Worm (Caenorhabditis elegans): ENCODE measurements around the gene sel-13.

Gene sel-13

DNA sequence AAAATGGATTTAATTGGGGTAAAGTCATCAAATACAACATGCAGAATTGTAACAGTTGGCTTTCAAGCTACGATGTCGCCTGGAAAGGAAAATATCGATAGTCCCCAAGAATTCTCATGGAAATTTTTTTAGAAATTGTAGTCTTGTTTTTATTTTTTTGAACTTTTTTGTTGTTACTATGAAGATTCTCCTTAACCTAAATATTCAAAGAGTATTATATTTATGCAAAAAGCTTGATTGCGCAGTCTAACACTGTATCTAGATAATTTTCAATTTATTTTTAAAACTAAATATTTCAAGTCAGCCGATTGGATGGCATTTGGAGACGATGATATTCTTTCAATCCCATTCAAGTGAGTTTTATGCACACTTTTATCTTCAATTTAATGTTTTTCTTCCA is 5.2 kb upstream of the sel-13 start, which contains the start of gene pgap-2:
Gene pgap-2 (plus strand): TSS at position 301 of the 400 bp plus-strand sequence.
- TF ChIP-seq unc-62 (GFP tag; optimal IDR thresholded peaks at IDR 0.05), result no peak

DNA sequence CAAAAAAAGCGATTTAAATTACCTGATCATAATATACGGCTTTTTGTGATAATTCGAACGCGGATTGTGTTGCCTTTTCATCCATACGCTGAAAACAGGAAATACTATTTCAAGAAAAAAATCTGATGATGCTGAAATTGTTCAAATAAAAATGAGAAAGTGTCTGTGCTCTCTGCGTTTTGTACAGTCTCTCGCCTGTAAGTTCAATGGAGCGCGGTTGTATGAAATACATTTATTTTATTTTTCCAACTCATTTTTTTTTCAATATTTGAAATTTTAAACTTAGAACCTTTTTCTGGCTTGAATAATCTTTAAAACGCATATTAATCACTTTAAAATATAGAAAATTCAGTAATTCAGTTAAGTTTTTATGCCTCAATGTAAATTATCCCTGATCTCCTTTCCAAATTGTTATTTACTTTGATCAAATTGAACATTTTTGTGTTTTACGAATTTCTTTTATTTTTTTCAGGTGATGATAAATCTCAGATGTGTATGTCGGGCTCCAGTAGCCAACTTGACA is 4.0 kb upstream of the sel-13 start, which contains the start of the genes clp-2 and mrpl-16:
Gene clp-2 (minus strand): TSS at position 94 of the 523 bp plus-strand sequence.
Gene mrpl-16 (plus strand): TSS at position 473 of the 523 bp plus-strand sequence.
- TF ChIP-seq unc-62 (GFP tag; optimal IDR thresholded peaks at IDR 0.05), result no peak

DNA sequence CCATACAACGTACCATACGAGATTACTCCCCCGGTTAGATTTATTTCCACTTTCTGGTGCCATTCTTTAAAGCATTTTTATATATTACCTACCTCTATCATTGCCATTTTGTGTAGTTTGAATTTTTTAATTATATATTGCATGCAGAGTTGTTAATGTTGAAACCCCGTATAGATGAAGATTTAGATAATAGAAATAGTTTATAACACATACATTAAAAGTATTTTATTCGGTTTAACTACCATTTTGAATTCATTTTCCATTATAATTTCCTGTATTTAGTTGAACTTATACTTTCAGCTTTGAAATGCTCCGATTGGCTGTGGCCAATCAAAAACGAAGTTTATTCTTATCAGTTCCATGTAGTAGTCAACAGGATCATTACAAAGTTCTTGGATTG is 2.2 kb downstream of the sel-13 start, which contains the start of gene dnj-18:
Gene dnj-18 (plus strand): TSS at position 301 of the 400 bp plus-strand sequence.
- no peak for TF ChIP-seq unc-62 (GFP tag; optimal IDR thresholded peaks at IDR 0.05)

DNA sequence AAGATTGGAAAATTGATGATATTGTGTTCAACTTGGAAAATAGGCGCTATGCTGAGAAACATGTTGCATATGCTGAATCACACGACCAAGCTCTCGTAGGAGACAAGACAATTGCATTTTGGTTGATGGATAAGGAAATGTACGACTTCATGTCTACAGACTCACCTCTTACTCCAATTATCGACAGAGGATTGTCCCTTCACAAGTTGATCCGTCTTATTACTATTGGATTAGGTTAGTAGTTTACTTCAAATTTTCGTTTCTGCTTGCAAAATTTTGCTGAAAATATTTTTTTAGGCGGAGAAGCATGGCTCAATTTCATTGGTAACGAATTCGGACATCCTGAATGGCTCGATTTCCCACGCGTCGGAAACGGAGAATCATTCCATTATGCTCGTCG is 3.1 kb downstream of the sel-13 start:
- TF ChIP-seq unc-62 (GFP tag; optimal IDR thresholded peaks at IDR 0.05), result no peak

DNA sequence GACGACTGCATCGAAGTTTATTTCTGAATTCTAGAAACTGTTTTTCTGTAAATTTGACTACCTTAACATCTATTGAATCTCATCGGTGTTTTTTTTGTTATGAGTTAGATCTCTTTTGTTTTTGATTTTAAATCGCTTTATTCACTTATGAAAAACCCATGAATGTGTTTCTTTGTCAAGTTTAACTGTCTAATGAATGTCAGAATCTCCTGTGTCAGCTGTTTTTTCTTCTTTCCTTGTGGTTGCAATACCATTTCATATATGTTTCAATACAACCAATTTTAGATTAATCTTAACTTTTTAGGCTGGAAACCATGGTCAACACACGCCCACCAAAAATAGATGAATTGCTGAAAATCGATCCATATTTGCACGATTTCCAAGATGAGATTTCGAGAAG is 5.0 kb downstream of the sel-13 start, which contains the start of gene T04A8.7:
Gene T04A8.7 (plus strand): TSS at position 301 of the 400 bp plus-strand sequence.
- no peak for TF ChIP-seq unc-62 (GFP tag; optimal IDR thresholded peaks at IDR 0.05)

DNA sequence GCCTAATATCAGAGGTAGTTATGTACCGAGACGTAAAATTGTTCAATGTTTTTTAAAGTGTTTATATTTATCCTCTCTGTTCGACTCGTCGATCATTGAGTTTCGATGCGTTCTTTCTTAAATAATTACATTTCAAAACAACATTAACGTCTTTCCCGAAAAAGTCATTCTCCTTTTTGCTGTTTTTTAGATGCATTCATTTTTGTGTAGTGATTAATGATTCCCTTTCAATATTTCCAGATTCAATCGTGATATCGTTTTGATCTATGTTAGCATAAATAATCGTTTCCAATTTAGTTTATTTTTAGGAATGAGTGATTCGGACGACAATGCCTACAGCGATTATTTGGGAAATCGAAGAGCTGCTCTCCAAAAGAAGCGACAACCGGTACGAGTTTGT is 6.3 kb downstream of the sel-13 start, which contains the start of gene T04A8.8:
Gene T04A8.8 (plus strand): TSS at position 301 of the 400 bp plus-strand sequence.
- no peak for TF ChIP-seq unc-62 (GFP tag; optimal IDR thresholded peaks at IDR 0.05)

DNA sequence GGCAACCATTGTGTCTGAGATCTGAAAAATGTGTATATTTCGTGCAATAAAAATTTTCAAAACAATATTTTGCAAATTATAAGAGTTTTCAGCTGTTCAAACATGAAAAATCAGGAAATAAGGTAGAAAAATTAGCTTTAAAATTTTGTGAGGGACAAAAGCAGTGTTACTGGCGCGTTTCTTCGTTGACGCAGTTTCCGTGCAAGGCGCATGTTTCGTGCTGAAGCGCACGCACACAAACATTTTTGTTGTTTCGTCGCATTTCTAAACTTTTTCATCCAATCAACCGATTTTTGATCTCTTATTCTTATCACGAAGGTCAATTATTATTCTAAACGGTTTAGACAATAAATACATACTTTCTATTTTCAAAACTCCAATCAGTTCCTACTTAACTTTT is 6.7 kb downstream of the sel-13 start, which contains the start of gene nifk-1:
Gene nifk-1 (minus strand): TSS at position 27 of the 400 bp plus-strand sequence.
- no peak for TF ChIP-seq unc-62 (GFP tag; optimal IDR thresholded peaks at IDR 0.05)

DNA sequence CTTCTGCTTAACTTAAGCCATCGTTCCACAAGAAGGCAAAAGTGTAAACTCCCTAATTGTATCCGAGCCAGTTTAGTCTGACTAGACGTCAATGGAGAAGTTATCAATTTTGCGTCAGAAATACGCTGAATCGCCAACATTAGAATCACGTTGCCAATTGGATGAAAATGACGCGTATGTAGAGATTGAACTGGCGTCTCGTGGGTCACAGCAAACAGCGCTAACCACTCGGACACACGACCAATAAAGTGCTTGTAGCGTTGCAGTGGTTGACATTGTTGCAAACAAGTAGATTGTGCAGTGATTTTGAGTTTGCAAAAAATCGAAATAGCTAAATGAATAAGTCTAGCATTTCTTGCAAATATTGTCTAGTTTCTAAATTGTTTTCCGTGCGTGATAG is 10.4 kb downstream of the sel-13 start:
- TF ChIP-seq unc-62 (GFP tag; optimal IDR thresholded peaks at IDR 0.05), result no peak

DNA sequence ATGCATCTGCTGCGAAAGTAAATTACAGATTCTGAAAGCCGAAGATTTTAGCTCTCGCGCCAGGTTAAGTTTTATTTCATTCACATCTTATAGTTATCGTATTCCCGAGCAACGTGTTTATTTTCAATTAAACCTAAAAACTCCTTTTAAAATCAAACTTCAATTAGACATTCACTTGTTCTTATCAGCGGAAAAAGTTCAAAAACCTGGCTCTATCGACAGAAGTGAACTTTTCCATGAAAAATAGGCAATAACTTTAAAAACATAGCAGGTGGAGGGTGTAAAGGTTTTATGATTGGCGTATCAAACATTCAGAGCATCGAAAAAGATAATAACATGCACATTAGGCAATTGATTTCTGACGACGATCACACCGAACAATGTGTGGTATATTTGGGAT is 11.1 kb downstream of the sel-13 start, which contains the start of gene ppat-1:
Gene ppat-1 (plus strand): TSS at position 316 of the 400 bp plus-strand sequence.
- TF ChIP-seq unc-62 (GFP tag; optimal IDR thresholded peaks at IDR 0.05), result no peak

DNA sequence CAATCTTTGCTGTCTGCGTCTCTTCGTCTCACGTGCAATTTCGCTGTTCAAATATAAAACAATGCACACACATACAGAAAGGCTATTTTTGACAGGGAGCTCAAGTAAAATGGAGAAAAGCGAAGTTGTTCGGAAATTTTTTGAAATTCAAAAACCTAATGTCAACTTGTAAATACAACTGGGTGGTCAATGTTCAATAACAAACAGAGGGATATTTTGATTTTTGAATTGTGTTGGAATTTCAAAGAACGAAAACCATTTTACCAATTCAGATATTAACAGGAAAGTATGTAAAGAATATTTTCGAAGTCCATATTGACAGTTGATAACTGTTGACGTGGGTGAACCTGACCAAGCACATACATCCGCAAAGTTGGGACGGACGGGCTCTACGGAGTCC is 11.7 kb downstream of the sel-13 start, which contains the start of gene tag-243:
Gene tag-243 (minus strand): TSS at position 101 of the 400 bp plus-strand sequence.
- no peak for TF ChIP-seq unc-62 (GFP tag; optimal IDR thresholded peaks at IDR 0.05)

DNA sequence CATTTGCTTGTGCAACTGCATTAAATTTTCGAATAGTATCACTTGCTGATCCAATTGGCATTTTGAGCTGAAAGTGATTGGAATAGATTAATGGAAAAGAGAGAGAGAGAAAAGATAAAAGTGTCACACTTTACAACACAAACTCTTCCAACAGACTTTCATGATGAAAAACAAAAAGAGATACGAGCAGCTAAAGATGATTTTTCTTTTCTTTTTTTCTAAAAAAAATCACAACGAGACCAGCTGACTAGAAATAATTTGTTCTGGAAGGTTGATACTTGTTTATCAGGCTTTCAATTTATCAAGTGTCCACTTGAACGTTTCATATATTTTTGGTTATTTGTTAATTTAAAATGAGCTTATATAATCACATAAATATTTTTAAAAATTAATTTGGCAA is 12.9 kb downstream of the sel-13 start:
- TF ChIP-seq unc-62 (GFP tag; optimal IDR thresholded peaks at IDR 0.05), result no peak

DNA sequence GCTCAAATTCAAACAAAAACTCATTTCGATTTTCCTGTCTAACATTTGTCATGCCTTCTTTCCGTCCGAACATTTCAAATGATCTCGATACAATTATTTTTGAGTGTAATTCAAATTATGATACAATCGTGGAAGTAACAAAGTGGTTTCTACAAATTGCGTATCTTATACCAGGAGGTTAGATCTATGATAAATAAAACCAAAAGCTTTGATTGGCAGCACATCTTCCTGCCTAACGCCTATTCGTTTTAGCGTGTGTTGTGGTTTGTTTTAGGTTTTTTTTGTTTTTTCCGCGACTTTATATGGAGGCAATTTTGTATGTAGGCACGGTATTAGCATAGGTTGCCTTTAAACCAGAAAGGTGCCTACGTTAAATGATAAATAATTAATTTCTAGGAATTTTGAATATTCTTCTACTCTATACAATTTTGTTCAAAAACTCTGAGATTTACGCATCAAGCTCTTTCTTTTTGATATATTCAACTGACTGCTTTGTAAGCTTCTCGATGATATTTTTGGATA is 20.0 kb downstream of the sel-13 start, which contains the start of gene srg-11:
Gene srg-11 (plus strand): TSS at position 51 of the 522 bp plus-strand sequence.
- TF ChIP-seq unc-62 (GFP tag; optimal IDR thresholded peaks at IDR 0.05), result no peak

DNA sequence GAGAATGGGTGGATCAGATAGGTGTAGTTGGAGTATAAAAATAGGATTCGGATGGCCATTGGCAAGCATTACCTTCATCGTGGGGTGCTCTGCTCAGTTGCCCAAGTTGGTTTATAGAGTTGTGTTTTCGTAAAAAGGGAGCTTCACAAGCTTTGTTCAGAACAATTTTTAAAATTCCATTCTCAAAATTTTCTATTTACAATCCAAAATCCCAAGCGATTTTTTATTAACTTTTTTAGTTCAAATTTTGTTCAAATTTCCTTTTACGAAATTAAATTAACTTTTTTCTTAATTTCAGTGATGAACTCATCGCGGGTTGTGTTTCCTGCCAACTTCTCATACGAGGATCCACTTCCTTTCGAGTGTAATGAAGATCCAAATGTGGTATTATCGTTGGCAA is 22.6 kb downstream of the sel-13 start, which contains the start of gene srg-10:
Gene srg-10 (plus strand): TSS at position 301 of the 400 bp plus-strand sequence.
- no peak for TF ChIP-seq unc-62 (GFP tag; optimal IDR thresholded peaks at IDR 0.05)

DNA sequence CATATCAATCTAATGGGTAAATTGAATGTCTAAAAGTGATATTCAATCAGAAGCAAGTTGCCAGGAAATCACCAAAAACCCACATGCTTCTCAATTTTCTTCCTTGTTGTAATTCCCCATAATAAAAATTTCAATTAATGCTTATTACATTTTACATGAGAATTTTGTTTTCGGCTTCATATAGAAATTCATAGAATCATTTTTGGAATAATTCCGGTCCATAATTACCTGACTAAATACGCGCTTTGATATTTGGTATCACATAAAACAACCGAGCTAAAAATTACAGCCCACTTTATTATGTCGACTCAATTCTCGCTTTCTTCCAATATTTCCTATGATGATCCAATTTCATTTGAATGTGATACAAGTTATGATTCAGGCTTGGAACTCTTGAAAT is 28.1 kb downstream of the sel-13 start, which contains the start of gene srg-13:
Gene srg-13 (plus strand): TSS at position 301 of the 400 bp plus-strand sequence.
- no peak for TF ChIP-seq unc-62 (GFP tag; optimal IDR thresholded peaks at IDR 0.05)

DNA sequence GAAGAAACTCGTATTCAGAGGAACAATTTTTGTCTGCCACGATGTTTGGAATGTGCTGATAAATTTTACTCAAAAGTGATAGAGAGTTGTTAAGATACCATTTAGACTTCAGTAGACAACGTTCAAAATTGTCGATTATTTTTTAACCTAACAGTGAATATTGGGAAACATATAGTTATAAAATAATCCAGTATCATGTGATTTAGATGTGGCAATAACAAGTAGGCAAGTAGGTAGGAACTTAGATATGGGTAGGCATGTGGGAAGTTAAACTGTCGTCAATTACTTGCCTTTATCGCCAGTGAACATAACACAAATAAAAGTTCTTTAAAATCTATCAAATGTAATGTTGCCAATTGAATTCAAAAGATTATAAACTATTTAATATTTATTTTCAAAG is 28.5 kb downstream of the sel-13 start, which contains the start of gene T23F11.11:
Gene T23F11.11 (minus strand): TSS at position 101 of the 400 bp plus-strand sequence.
- no peak for TF ChIP-seq unc-62 (GFP tag; optimal IDR thresholded peaks at IDR 0.05)

DNA sequence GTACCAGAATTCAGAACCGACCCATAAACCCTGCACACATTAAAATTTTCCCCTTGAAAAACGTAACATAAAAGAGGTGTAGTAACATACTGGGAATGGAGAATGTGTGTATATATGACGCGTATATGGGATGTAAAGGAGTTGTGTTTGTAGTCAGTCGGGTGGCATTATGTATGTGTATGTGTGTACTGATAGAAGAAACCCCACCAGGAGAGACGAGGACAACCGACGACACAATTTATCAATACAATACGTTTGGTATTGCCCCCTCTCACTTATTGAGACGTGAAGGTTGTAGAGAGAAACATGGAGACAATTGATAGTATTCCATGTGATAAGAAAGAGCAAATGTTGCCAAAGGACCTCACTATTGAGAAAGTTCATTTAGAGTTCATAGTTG is 32.0 kb downstream of the sel-13 start:
- TF ChIP-seq unc-62 (GFP tag; optimal IDR thresholded peaks at IDR 0.05), result no peak
